Fruit fly (Drosophila melanogaster) Kc167 (cell line): ENCODE results near the gene Tcs3.

Source experiments
- Myc ChIP-seq: fragments of >200 bp; optimal IDR thresholded peaks from 2 replicates; lab custom pipeline; 2017; ENCODE audit warnings: missing external identifiers
- Sin3A ChIP-seq: fragments of >200 bp; optimal IDR thresholded peaks from 2 replicates; lab custom pipeline; 2018; ENCODE audit warnings: missing external identifiers
- h ChIP-seq: fragments of >200 bp; optimal IDR thresholded peaks from 3 replicates; lab custom pipeline; 2018; ENCODE audit warnings: missing external identifiers
- insv ChIP-seq: fragments of >200 bp; optimal IDR thresholded peaks from 3 replicates; lab custom pipeline; 2018; ENCODE audit warnings: missing external identifiers
- psq ChIP-seq: fragments of >200 bp; optimal IDR thresholded peaks from 2 replicates; lab custom pipeline; 2017; ENCODE audit warnings: missing external identifiers
- ttk ChIP-seq: sonication (Bioruptor generic); optimal IDR thresholded peaks from 2 replicates; lab custom pipeline; 2017; ENCODE audit warnings: missing external identifiers

Tcs3 gene

DNA sequence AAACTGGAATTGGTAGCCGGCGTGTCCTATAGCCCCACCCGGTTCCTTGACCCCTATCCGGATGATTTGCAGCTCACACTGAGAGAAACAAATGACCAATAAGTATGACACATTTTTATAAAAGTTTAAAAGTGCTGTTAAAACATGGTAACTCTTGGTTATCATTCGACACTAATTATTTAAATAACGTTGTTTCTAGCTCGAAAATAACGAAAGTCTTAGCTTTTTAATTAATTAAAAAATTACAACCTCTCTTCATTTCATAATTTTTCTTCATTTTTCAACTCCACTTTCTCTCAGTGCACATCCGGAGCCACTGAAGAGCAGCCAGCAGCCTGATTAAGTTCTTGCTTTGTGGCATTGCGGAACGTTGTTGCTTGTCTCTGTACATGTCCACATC is 12.4 kb downstream of the Tcs3 start:
- TF ChIP-seq Myc (lab: Kevin White, UChicago) (no peak), ttk (lab: Kevin White, UChicago) (no peak), h (no peak), psq (no peak), insv (no peak), Sin3A (no peak)

dm6 chr3L:16364599-16364998 is 12.8 kb downstream of the Tcs3 start, which contains the start of gene Cpr72Eb:
TSS of gene Cpr72Eb (plus strand) at chr3L:16364899.
- TF ChIP-seq Myc (lab: Kevin White, UChicago) (no peak), ttk (lab: Kevin White, UChicago) (no peak)

DNA sequence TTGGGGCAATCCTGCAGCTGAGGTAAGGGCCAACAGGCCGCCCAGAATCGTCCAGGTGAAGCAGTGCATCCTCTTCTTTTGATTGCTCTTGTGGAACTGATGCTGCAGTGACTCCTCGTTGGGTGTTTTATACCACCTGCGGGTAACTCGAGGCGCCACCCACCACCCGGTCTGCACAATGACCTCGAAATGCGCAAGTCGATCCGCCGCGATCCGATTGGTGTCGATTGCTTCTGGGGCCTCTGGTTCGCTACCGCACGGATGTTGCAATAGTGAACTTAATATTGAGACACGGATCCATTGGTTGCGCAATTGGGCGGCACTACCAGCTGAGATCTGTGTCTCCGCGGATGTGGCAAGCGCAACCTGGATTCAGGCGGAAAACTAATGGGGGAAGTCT is 15.4 kb downstream of the Tcs3 start, which contains the start of gene Cpr72Ec:
Gene Cpr72Ec, minus strand, starts transcription at position 101 of the 400 bp plus-strand sequence.
- TF ChIP-seq psq, result no peak
- TF ChIP-seq Sin3A, result no peak
- no peak for TF ChIP-seq insv
- TF ChIP-seq ttk (lab: Kevin White, UChicago), result no peak
- no peak for TF ChIP-seq h
- TF ChIP-seq Myc (lab: Kevin White, UChicago), result no peak

DNA sequence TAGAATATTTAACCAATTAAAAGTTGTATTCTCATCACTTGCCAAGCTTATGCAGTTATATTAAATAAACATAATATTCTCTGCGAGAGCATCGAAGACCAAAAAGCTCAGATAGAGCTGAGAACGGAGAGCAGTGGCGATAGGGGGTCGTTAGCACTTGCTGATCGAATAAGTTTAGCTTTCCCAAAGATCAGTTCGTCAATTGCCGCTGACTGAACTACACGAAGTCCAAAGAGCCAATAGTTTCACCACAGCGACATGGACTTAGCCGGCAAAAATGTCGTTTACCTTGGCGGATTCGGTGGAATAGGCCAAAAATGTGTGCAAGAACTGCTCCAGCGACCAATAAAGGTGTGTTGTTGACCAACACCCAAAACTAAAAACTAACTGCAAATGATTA is 16.4 kb downstream of the Tcs3 start, which contains the start of gene CG4842:
Gene CG4842, plus strand, starts transcription at position 191 of the 400 bp plus-strand sequence.
- TF ChIP-seq Sin3A (no peak), ttk (lab: Kevin White, UChicago) (no peak), insv (no peak), psq (no peak), Myc (lab: Kevin White, UChicago) (no peak), h (no peak)

- TF ChIP-seq h (no peak), Myc (lab: Kevin White, UChicago) (no peak), ttk (lab: Kevin White, UChicago) (no peak), Sin3A (no peak), insv (no peak), psq (no peak)
These were observed 17.7 kb downstream of the Tcs3 start, which contains the start of gene CG18814 for dm6 chr3L:16369526-16369925. TSS of gene CG18814 (plus strand) at chr3L:16369826.

dm6 chr3L:16377768-16378764 is 26.3 kb downstream of the Tcs3 start, which contains the start of gene roq:
TSS of gene roq (minus strand) at chr3L:16378566.
- TF ChIP-seq ttk (lab: Kevin White, UChicago), result no peak
- TF ChIP-seq insv, result no peak
- TF ChIP-seq psq, result no peak
- TF ChIP-seq h, result no peak
- no peak for TF ChIP-seq Sin3A
- no peak for TF ChIP-seq Myc (lab: Kevin White, UChicago)

DNA sequence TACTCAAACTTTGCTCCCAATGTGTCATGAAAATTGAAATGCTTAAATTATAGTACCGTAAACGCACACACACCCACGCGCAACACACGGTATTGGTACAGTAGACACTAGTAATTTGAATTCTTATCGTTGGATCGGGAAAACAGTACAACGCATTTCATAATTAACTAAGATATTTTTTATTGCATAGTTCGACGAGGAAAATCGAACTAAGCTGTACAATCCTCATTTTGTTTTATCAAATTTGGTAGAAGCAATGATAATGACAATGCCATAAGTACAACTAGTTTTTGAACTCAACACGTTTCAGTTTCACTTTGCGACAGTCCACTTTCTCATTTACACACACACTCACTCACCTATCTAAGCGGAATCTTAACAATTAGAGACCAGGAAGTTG is 29.0 kb downstream of the Tcs3 start:
- TF ChIP-seq Sin3A, result no peak
- no peak for TF ChIP-seq psq
- TF ChIP-seq insv, result no peak
- no peak for TF ChIP-seq ttk (lab: Kevin White, UChicago)
- no peak for TF ChIP-seq Myc (lab: Kevin White, UChicago)
- TF ChIP-seq h, result no peak

DNA sequence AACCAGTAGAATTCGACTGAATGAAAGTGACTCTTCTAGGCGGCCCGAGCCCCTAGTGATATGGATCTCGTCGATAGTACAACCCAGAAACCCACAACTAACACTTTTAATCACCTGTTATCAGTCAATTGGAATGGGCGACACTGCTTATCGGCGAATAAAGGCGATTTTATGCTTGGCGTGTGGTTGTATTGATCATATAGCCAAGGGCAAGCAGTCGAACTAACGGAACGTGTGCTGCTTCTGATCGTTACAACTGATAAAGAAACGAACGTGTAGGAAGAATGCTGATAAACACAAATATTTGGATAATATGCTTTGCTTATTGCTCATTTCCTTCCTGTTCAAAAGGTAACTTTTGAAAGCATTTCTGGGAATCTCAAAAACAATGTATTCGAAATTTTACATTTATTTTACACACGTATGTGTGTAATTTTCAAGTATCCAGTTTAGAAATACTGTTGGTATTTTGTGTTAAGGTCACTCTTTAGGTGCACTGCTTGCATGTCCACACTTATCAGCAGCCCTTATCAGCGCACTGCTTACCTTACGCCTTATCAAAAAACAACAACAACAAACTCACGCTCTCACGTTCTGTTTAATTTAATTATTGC is 29.5 kb downstream of the Tcs3 start, which contains the start of gene Agpat4:
Gene Agpat4, minus strand, starts transcription at position 387 of the 614 bp plus-strand sequence.
- no peak for TF ChIP-seq insv
- no peak for TF ChIP-seq psq
- no peak for TF ChIP-seq Myc (lab: Kevin White, UChicago)
- TF ChIP-seq Sin3A, result no peak
- TF ChIP-seq h, result no peak
- no peak for TF ChIP-seq ttk (lab: Kevin White, UChicago)

DNA sequence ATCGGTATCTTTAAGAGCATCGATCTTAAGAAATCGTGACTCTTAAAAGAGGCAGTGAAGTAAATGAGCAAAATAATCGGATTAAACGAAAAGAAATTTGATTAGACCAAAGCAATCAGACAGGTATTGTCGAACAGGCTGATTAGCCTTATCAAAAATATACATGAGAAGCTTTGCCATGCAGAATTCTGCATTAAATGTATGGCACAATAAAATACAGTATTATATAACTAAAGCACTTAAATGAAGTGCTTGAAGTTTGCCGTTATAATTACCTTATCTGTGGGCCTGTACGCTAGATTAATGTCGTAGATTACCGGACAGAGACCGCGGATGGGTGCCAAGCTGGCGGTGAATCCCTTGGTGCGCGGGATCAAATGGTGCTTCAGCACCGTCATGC is 31.3 kb downstream of the Tcs3 start:
- TF ChIP-seq insv (no peak), h (no peak), Myc (lab: Kevin White, UChicago) (no peak), psq (no peak), ttk (lab: Kevin White, UChicago) (no peak), Sin3A (no peak)

dm6 chr3L:16384145-16384705 is 32.4 kb downstream of the Tcs3 start:
- TF ChIP-seq Myc (lab: Kevin White, UChicago) (no peak), psq (no peak), ttk (lab: Kevin White, UChicago) (no peak), Sin3A (no peak), h (no peak), insv (no peak)

dm6 chr3L:16385252-16385879 is 33.6 kb downstream of the Tcs3 start:
- TF ChIP-seq insv (no peak), Sin3A (no peak), ttk (lab: Kevin White, UChicago) (no peak), Myc (lab: Kevin White, UChicago) (no peak), h (no peak), psq (no peak)

dm6 chr3L:16385880-16386584 is 34.2 kb downstream of the Tcs3 start, which contains the start of the genes Agpat3 and RAF2:
TSS of gene Agpat3 (minus strand) at chr3L:16385957.
TSS of gene RAF2 (plus strand) at chr3L:16386327.
- no peak for TF ChIP-seq ttk (lab: Kevin White, UChicago)
- TF ChIP-seq insv, result no peak
- TF ChIP-seq Sin3A, result no peak
- TF ChIP-seq psq, result no peak
- no peak for TF ChIP-seq Myc (lab: Kevin White, UChicago)
- no peak for TF ChIP-seq h
